Fruit fly (Drosophila melanogaster) whole organism, embryonic: Measurements from ENCODE around the gene CG31797.
A peak's percentile ranks its signal among the peaks of the same experiment; 100 is the strongest.

ENCODE experiments used
- Blimp-1 ChIP-seq: fragments of 200-800 bp; sonication (Bioruptor generic); optimal IDR thresholded peaks from 3 replicates; lab custom pipeline; 2018; ENCODE audit warnings: missing biosample characterization, missing genetic modification characterization, mild to moderate bottlenecking, moderate library complexity, missing genetic modification reagents
- CG10209 ChIP-seq: fragments of 200-800 bp; sonication (Bioruptor generic); optimal IDR thresholded peaks from 3 replicates; lab custom pipeline; 2017; ENCODE audit warnings: missing biosample characterization, mild to moderate bottlenecking, missing genetic modification characterization, missing genetic modification reagents
- CG10543 ChIP-seq: fragments of 200-800 bp; sonication (Bioruptor generic); optimal IDR thresholded peaks from 3 replicates; lab custom pipeline; 2017; ENCODE audit warnings: missing biosample characterization, mild to moderate bottlenecking, missing genetic modification characterization, moderate library complexity
- CG11695 ChIP-seq: fragments of 200-800 bp; sonication (Bioruptor generic); IDR thresholded peaks from 3 replicates; pipeline ENCODE4 v1.3.6; 2022; ENCODE audit warnings: missing biosample characterization, missing genetic modification characterization
- CG12071 ChIP-seq: fragments of 200-800 bp; sonication (Bioruptor generic); optimal IDR thresholded peaks from 3 replicates; lab custom pipeline; 2018; ENCODE audit warnings: missing biosample characterization, mild to moderate bottlenecking, missing genetic modification characterization
- CG12299 ChIP-seq: fragments of 200-800 bp; sonication (Bioruptor generic); optimal IDR thresholded peaks from 2 replicates; lab custom pipeline; 2018; ENCODE audit warnings: missing biosample characterization, mild to moderate bottlenecking, missing genetic modification characterization
- CG12769 ChIP-seq: fragments of 200-800 bp; sonication (Bioruptor generic); optimal IDR thresholded peaks from 2 replicates; lab custom pipeline; 2019; ENCODE audit warnings: missing biosample characterization, mild to moderate bottlenecking, missing genetic modification characterization, moderate library complexity
- CG13287 ChIP-seq: fragments of 200-800 bp; sonication (Bioruptor generic); IDR thresholded peaks from 2 replicates; pipeline ENCODE4 v1.3.6; 2022; ENCODE audit warnings: missing biosample characterization, missing genetic modification characterization; ENCODE audit not compliant: partially characterized antibody
- CG14014 ChIP-seq: fragments of 200-800 bp; sonication (Bioruptor generic); IDR thresholded peaks from 2 replicates; pipeline ENCODE4 v1.3.6; 2022; ENCODE audit warnings: missing biosample characterization, missing genetic modification characterization
- CG14667 ChIP-seq: fragments of 200-800 bp; sonication (Bioruptor generic); IDR thresholded peaks from 2 replicates; pipeline ENCODE4 v1.3.6; 2022; ENCODE audit warnings: missing biosample characterization, missing genetic modification characterization
- CG15696 ChIP-seq: fragments of 200-800 bp; sonication (Bioruptor generic); optimal IDR thresholded peaks from 2 replicates; lab custom pipeline; 2019; ENCODE audit warnings: missing biosample characterization, mild to moderate bottlenecking, missing genetic modification characterization, moderate library complexity
- CG18262 ChIP-seq: fragments of 200-800 bp; optimal IDR thresholded peaks from 3 replicates; lab custom pipeline; 2019; ENCODE audit warnings: missing biosample characterization, mild to moderate bottlenecking, missing genetic modification characterization, moderate library complexity
- CG2678 ChIP-seq: fragments of 200-800 bp; sonication (Bioruptor generic); optimal IDR thresholded peaks from 3 replicates; lab custom pipeline; 2019; ENCODE audit warnings: missing biosample characterization, mild to moderate bottlenecking, missing genetic modification characterization, moderate library complexity
- CG2712 ChIP-seq: fragments of 200-800 bp; optimal IDR thresholded peaks from 3 replicates; lab custom pipeline; 2019; ENCODE audit warnings: missing biosample characterization, mild to moderate bottlenecking, missing genetic modification characterization, moderate library complexity
- CG3163 ChIP-seq: fragments of 200-800 bp; sonication (Bioruptor generic); optimal IDR thresholded peaks from 3 replicates; lab custom pipeline; 2016; ENCODE audit warnings: missing biosample characterization, missing genetic modification characterization
- CG3838 ChIP-seq: fragments of 200-800 bp; sonication (Bioruptor generic); optimal IDR thresholded peaks from 3 replicates; lab custom pipeline; 2016; ENCODE audit warnings: missing biosample characterization, missing genetic modification characterization
- CG8388 ChIP-seq: fragments of 200-800 bp; sonication (Bioruptor generic); optimal IDR thresholded peaks from 2 replicates; lab custom pipeline; 2019; ENCODE audit warnings: missing biosample characterization, mild to moderate bottlenecking, missing genetic modification characterization, moderate library complexity
- Doc2 ChIP-seq: fragments of 200-800 bp; sonication (Bioruptor generic); IDR thresholded peaks from 2 replicates; pipeline ENCODE4 v1.3.6; 2022; ENCODE audit warnings: missing biosample characterization, missing genetic modification characterization
- Elba2 ChIP-seq: fragments of 200-800 bp; sonication (Bioruptor generic); optimal IDR thresholded peaks from 3 replicates; lab custom pipeline; 2016; ENCODE audit warnings: missing biosample characterization, missing genetic modification characterization
- Ets65A ChIP-seq: fragments of 200-800 bp; sonication (Bioruptor generic); peaks from one replicate; lab custom pipeline; 2016; ENCODE audit warnings: missing biosample characterization, missing genetic modification characterization
- Kr ChIP-seq: fragments of 200-800 bp; sonication (Bioruptor generic); optimal IDR thresholded peaks from 2 replicates; lab custom pipeline; 2017; ENCODE audit warnings: missing biosample characterization, mild to moderate bottlenecking, missing genetic modification characterization
- Med ChIP-seq: fragments of 200-800 bp; sonication (Bioruptor generic); peaks from one replicate; lab custom pipeline; 2016; ENCODE audit warnings: missing biosample characterization, missing genetic modification characterization, mild to moderate bottlenecking, inconsistent platforms, moderate library complexity
- Mes4 ChIP-seq: fragments of 200-800 bp; sonication (Bioruptor generic); optimal IDR thresholded peaks from 2 replicates; lab custom pipeline; 2016; ENCODE audit warnings: missing biosample characterization, missing genetic modification characterization
- NC2β ChIP-seq: fragments of 200-800 bp; sonication (Bioruptor generic); optimal IDR thresholded peaks from 2 replicates; lab custom pipeline; 2016; ENCODE audit warnings: missing biosample characterization, missing genetic modification characterization
- Nf-YA ChIP-seq: fragments of 200-800 bp; sonication (Bioruptor generic); IDR thresholded peaks from 2 replicates; pipeline ENCODE4 v1.3.6; 2022; ENCODE audit warnings: missing biosample characterization, missing genetic modification characterization
- Oli ChIP-seq: fragments of 200-800 bp; sonication (Bioruptor generic); optimal IDR thresholded peaks from 2 replicates; lab custom pipeline; 2018; ENCODE audit warnings: missing biosample characterization, mild to moderate bottlenecking, missing genetic modification characterization, moderate library complexity
- Ravus ChIP-seq: fragments of 200-800 bp; sonication (Bioruptor generic); IDR thresholded peaks from 2 replicates; pipeline ENCODE4 v1.3.6; 2022; ENCODE audit warnings: missing biosample characterization, missing genetic modification characterization
- Scr ChIP-seq: fragments of 200-800 bp; sonication (Bioruptor generic); IDR thresholded peaks from 2 replicates; pipeline ENCODE4 v1.3.6; 2022; ENCODE audit warnings: missing biosample characterization, missing genetic modification characterization; ENCODE audit not compliant: partially characterized antibody
- Usf ChIP-seq: fragments of 200-800 bp; sonication (Bioruptor generic); optimal IDR thresholded peaks from 2 replicates; lab custom pipeline; 2017; ENCODE audit warnings: missing genotype, missing biosample characterization, missing genetic modification characterization
- Xrp1 ChIP-seq: fragments of 200-800 bp; sonication (Bioruptor generic); IDR thresholded peaks from 2 replicates; pipeline ENCODE4 v1.3.6; 2022; ENCODE audit warnings: missing biosample characterization, missing genetic modification characterization
- bsh ChIP-seq, 2 experiments: fragments of 200-800 bp; sonication (Bioruptor generic); optimal IDR thresholded peaks; 2 replicates each; lab custom pipeline; 2017 to 2018; ENCODE audit warnings: mild to moderate bottlenecking in 2 of 2, missing biosample characterization in 2 of 2, missing genetic modification characterization in 2 of 2, moderate library complexity in 1 of 2
- cato ChIP-seq: fragments of 200-800 bp; sonication (Bioruptor generic); optimal IDR thresholded peaks from 2 replicates; lab custom pipeline; 2016; ENCODE audit warnings: missing biosample characterization, missing genetic modification characterization, borderline replicate concordance
- dimm ChIP-seq: fragments of 200-800 bp; sonication (Bioruptor generic); IDR thresholded peaks from 2 replicates; pipeline ENCODE4 v1.3.6; 2022; ENCODE audit warnings: missing biosample characterization, missing genetic modification characterization
- dmrt11E ChIP-seq: fragments of 200-800 bp; sonication (Bioruptor generic); optimal IDR thresholded peaks from 3 replicates; lab custom pipeline; 2018; ENCODE audit warnings: missing biosample characterization, mild to moderate bottlenecking, missing genetic modification characterization, moderate library complexity
- dpn ChIP-seq, 2 experiments: fragments of 200-800 bp; sonication (Bioruptor generic); optimal IDR thresholded peaks; 3 replicates each; lab custom pipeline; 2016; ENCODE audit warnings: missing biosample characterization in 2 of 2, missing genetic modification characterization in 2 of 2
- ewg ChIP-seq: fragments of 200-800 bp; sonication (Bioruptor generic); optimal IDR thresholded peaks from 3 replicates; lab custom pipeline; 2017; ENCODE audit warnings: mild to moderate bottlenecking, missing biosample characterization, missing genetic modification reagents, missing genetic modification characterization
- gce ChIP-seq: fragments of 200-800 bp; sonication (Bioruptor generic); IDR thresholded peaks from 3 replicates; pipeline ENCODE4 v1.3.6; 2022; ENCODE audit warnings: missing biosample characterization, missing genetic modification characterization
- gcm ChIP-seq: fragments of 200-800 bp; sonication (Bioruptor generic); optimal IDR thresholded peaks from 2 replicates; lab custom pipeline; 2019; ENCODE audit warnings: missing biosample characterization, mild to moderate bottlenecking, missing genetic modification characterization, moderate library complexity
- gro ChIP-seq: fragments of 200-800 bp; sonication (Bioruptor generic); optimal IDR thresholded peaks from 2 replicates; lab custom pipeline; 2016; ENCODE audit warnings: missing biosample characterization, missing genetic modification characterization
- knrl ChIP-seq: fragments of 200-800 bp; sonication (Bioruptor generic); IDR thresholded peaks from 3 replicates; pipeline ENCODE4 v1.3.6; 2022; ENCODE audit warnings: missing biosample characterization, missing genetic modification characterization; ENCODE audit not compliant: partially characterized antibody
- lilli ChIP-seq: fragments of 200-800 bp; sonication (Bioruptor generic); optimal IDR thresholded peaks from 3 replicates; lab custom pipeline; 2016; ENCODE audit warnings: missing biosample characterization, missing genetic modification characterization
- maf-S ChIP-seq: fragments of 200-800 bp; sonication (Bioruptor generic); optimal IDR thresholded peaks from 2 replicates; lab custom pipeline; 2016; ENCODE audit warnings: missing biosample characterization, missing genetic modification characterization
- nmo ChIP-seq: fragments of 200-800 bp; sonication (Bioruptor generic); optimal IDR thresholded peaks from 2 replicates; lab custom pipeline; 2018; ENCODE audit warnings: missing biosample characterization, mild to moderate bottlenecking, missing genetic modification characterization, moderate library complexity
- otp ChIP-seq: fragments of 200-800 bp; sonication (Bioruptor generic); IDR thresholded peaks from 3 replicates; pipeline ENCODE4, ENCODE4 v1.3.6; 2022; ENCODE audit warnings: missing biosample characterization, missing genetic modification characterization
- row ChIP-seq: fragments of 200-800 bp; sonication (Bioruptor generic); IDR thresholded peaks from 3 replicates; pipeline ENCODE4 v1.3.6; 2022; ENCODE audit warnings: missing biosample characterization, missing genetic modification characterization
- sens ChIP-seq: fragments of 200-800 bp; sonication (Bioruptor generic); peaks from one replicate; lab custom pipeline; 2016; ENCODE audit warnings: missing biosample characterization, missing genetic modification characterization
- so ChIP-seq: fragments of 200-800 bp; sonication (Bioruptor generic); IDR thresholded peaks from 3 replicates; pipeline ENCODE4 v1.3.6; 2022; ENCODE audit warnings: missing biosample characterization, missing genetic modification characterization
- twi ChIP-seq: fragments of 200-800 bp; optimal IDR thresholded peaks from 2 replicates; lab custom pipeline; 2019; ENCODE audit warnings: missing biosample characterization, mild to moderate bottlenecking, missing genetic modification characterization, moderate library complexity
- unpg ChIP-seq: fragments of 200-800 bp; sonication (Bioruptor generic); optimal IDR thresholded peaks from 3 replicates; lab custom pipeline; 2018; ENCODE audit warnings: missing biosample characterization, mild to moderate bottlenecking, missing genetic modification characterization, moderate library complexity
- zfh1 ChIP-seq: fragments of 200-800 bp; sonication (Bioruptor generic); IDR thresholded peaks from 3 replicates; pipeline ENCODE4 v1.3.6; 2022; ENCODE audit warnings: missing biosample characterization, missing genetic modification characterization

CG31797 gene

DNA sequence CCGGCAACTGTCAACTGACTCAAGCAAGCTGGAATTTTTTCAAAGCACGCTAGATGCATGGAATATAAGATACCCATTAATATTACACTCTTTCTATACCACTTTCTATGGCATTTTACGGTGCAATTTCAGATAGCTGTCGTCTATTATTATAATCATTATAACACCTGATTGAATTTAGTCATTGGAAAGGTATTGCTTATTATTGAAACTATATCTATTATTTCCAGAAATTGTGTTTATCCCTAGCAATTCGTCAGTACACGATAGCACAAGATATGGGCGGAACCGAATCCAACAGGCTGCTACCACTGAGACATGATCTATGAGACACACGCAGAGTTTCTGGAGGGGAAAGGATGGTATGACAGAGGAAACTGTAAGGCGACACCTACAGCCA, 42.6 kb downstream of the CG31797 start (continued):
- TF ChIP-seq nmo (peak; percentile 39), CG12071 (GFP tag; lab: Kevin White, UChicago) (no peak), cato (GFP tag; lab: Kevin White, UChicago) (no peak), lilli (peak; percentile 1), CG3838 (GFP tag; lab: Kevin White, UChicago) (no peak), gcm (GFP tag; lab: Kevin White, UChicago) (peak; percentile 23), CG10209 (GFP tag; lab: Kevin White, UChicago) (peak; percentile 34), Blimp-1 (GFP tag; lab: Kevin White, UChicago) (no peak), otp (0 out of 3 replicates have a peak, but pooled peaks have one; percentile 15), Kr (GFP tag; lab: Kevin White, UChicago) (peak; percentile 27), Scr (no peak)

- TF ChIP-seq CG2678: no peak
- TF ChIP-seq CG18262 (tag; lab: Kevin White, UChicago): peak; percentile 10
- TF ChIP-seq twi: no peak
- TF ChIP-seq CG11695: peak; percentile 49; the same call in 1 of the 3 replicates
- no peak for TF ChIP-seq CG15696 (tag; lab: Kevin White, UChicago)
- TF ChIP-seq maf-S (GFP tag; lab: Kevin White, UChicago): no peak
- no peak for TF ChIP-seq dpn (GFP tag; optimal IDR thresholded peaks at IDR 0.05; lab: Kevin White, UChicago)
- peak; percentile 69 for TF ChIP-seq Ets65A (GFP tag; lab: Kevin White, UChicago)
- no peak for TF ChIP-seq so (GFP tag; lab: Robert Waterston, UW)
- TF ChIP-seq Med: peak; percentile 32
- TF ChIP-seq dimm (GFP tag; lab: Robert Waterston, UW): no peak
- TF ChIP-seq CG8388 (GFP tag; lab: Kevin White, UChicago): peak; percentile 85
- TF ChIP-seq CG12769: no peak
- TF ChIP-seq ewg (GFP tag; lab: Kevin White, UChicago): no peak
- no peak for TF ChIP-seq CG3163 (GFP tag; lab: Kevin White, UChicago)
- no peak for TF ChIP-seq gro (GFP tag; lab: Kevin White, UChicago)
- 0 out of 3 replicates have a peak, but pooled peaks have one; percentile 11 for TF ChIP-seq row (GFP tag; lab: Robert Waterston, UW)
- no peak for TF ChIP-seq CG14014
- no peak for TF ChIP-seq Mes4 (GFP tag; lab: Kevin White, UChicago)
- TF ChIP-seq CG10543 (GFP tag; lab: Kevin White, UChicago): no peak
- no peak for TF ChIP-seq CG14667 (GFP tag; lab: Robert Waterston, UW)
- no peak for TF ChIP-seq zfh1 (GFP tag; lab: Robert Waterston, UW)
- TF ChIP-seq Doc2 (GFP tag; lab: Robert Waterston, UW): no peak
- TF ChIP-seq Elba2 (GFP tag; lab: Kevin White, UChicago): no peak
Measured at dm6 chr2L:19217933-19218332, 44.1 kb downstream of the CG31797 start.

dm6 chr2L:19212401-19212800, 49.6 kb downstream of the CG31797 start:
- TF ChIP-seq gce (GFP tag; lab: Robert Waterston, UW) (no peak), Xrp1 (GFP tag; lab: Robert Waterston, UW) (peak; percentile 14; the same call in 1 of the 2 replicates), knrl (GFP tag; lab: Robert Waterston, UW) (no peak), bsh (GFP tag; optimal IDR thresholded peaks at IDR 0.05; lab: Kevin White, UChicago) (peak in 1 of 2 experiments; percentile 47), CG2712 (tag; lab: Kevin White, UChicago) (no peak), sens (peak; percentile 87), NC2β (GFP tag; lab: Kevin White, UChicago) (no peak), row (GFP tag; lab: Robert Waterston, UW) (peak; percentile 27; the same call in 1 of the 3 replicates), CG12299 (no peak), Usf (GFP tag; lab: Kevin White, UChicago) (no peak), Oli (tag; lab: Kevin White, UChicago) (peak; percentile 17), unpg (GFP tag; lab: Kevin White, UChicago) (peak; percentile 42), CG13287 (GFP tag; lab: Robert Waterston, UW) (no peak), CG8388 (GFP tag; lab: Kevin White, UChicago) (peak; percentile 10), dmrt11E (tag; lab: Kevin White, UChicago) (peak; percentile 51), Ravus (GFP tag; lab: Robert Waterston, UW) (no peak), Nf-YA (GFP tag; lab: Robert Waterston, UW) (no peak)
